Worm (Caenorhabditis elegans) whole organism, late embryonic: ENCODE data around the gene col-14.

ENCODE experiments used
- ama-1 ChIP-seq: fragments of 150-350 bp; optimal IDR thresholded peaks from 2 replicates; lab custom pipeline; 2014
- ceh-22 ChIP-seq: sonication (generic microtip); optimal IDR thresholded peaks from 2 replicates; lab custom pipeline; 2017; ENCODE audit warnings: missing biosample characterization, missing genetic modification characterization
- ceh-6 ChIP-seq: fragments of 200-800 bp; sonication (Bioruptor generic); optimal IDR thresholded peaks from 2 replicates; lab custom pipeline; 2018; ENCODE audit warnings: mild to moderate bottlenecking, missing genetic modification characterization, missing compliant biosample characterization
- dmd-4 ChIP-seq: sonication (generic microtip); optimal IDR thresholded peaks from 2 replicates; lab custom pipeline; 2016; ENCODE audit warnings: borderline replicate concordance, missing genetic modification characterization, missing compliant biosample characterization
- dve-1 ChIP-seq: sonication (generic microtip); optimal IDR thresholded peaks from 2 replicates; lab custom pipeline; 2017; ENCODE audit warnings: antibody characterized with exemption, mild to moderate bottlenecking, missing genetic modification characterization, missing compliant biosample characterization
- elt-2 ChIP-seq: sonication (generic microtip); optimal IDR thresholded peaks from 2 replicates; lab custom pipeline; 2016; ENCODE audit warnings: missing genetic modification reagents, missing genetic modification characterization, missing compliant biosample characterization
- ets-4 ChIP-seq: sonication (generic microtip); optimal IDR thresholded peaks from 2 replicates; lab custom pipeline; 2016; ENCODE audit warnings: missing genetic modification characterization, missing compliant biosample characterization
- hlh-13 ChIP-seq: fragments of 200-800 bp; sonication (Bioruptor generic); optimal IDR thresholded peaks from 2 replicates; lab custom pipeline; 2018; ENCODE audit warnings: mild to moderate bottlenecking, missing genetic modification characterization, missing compliant biosample characterization
- pag-3 ChIP-seq: sonication (generic microtip); optimal IDR thresholded peaks from 2 replicates; lab custom pipeline; 2016; ENCODE audit warnings: missing compliant biosample characterization, missing genetic modification characterization, borderline replicate concordance
- pha-4 ChIP-seq: fragments of 150-350 bp; optimal IDR thresholded peaks from 2 replicates; lab custom pipeline; 2018; ENCODE audit warnings: missing biosample characterization, missing genetic modification reagents, missing genetic modification characterization
- rnt-1 ChIP-seq: sonication (generic microtip); optimal IDR thresholded peaks from 2 replicates; lab custom pipeline; 2016; ENCODE audit warnings: missing genetic modification characterization, missing compliant biosample characterization
- tbx-2 ChIP-seq: sonication (generic microtip); optimal IDR thresholded peaks from 2 replicates; lab custom pipeline; 2016; ENCODE audit warnings: missing genetic modification characterization, missing compliant biosample characterization
- unc-3 ChIP-seq, 2 experiments: fragments of 200-800 bp in 1 of 2; sonication (Bioruptor generic) in 1 of 2; sonication (generic microtip) in 1 of 2; conservative IDR thresholded peaks in 1 of 2; optimal IDR thresholded peaks in 1 of 2; 2 replicates each; pipeline versions ENCODE4 v1.3.6 to Lab custom; 2016 to 2022; ENCODE audit warnings: missing compliant biosample characterization in 2 of 2, missing genetic modification characterization in 2 of 2, missing genetic modification reagents in 1 of 2
- unc-55 ChIP-seq: sonication (generic microtip); optimal IDR thresholded peaks from 2 replicates; lab custom pipeline; 2017; ENCODE audit warnings: missing biosample characterization, missing genetic modification reagents, missing genetic modification characterization

DNA sequence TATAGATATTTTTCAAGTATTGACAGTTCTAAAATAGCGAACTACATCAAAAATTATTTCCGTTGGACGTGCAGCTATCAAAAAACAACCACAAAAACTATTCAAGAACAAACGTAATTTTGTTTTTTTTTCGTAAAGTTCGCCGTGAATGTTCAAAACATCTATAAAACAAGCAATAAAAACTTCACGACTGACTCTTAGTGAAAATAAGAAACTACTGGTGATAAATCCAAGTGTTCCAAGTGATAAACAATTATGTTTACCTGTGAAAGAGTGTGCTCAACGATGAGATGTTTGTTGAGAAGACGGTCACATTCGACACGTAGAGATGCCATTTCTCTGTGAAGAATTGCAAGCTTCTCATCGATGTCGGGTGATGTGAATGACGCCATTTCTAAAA lies 30.4 kb upstream of the col-14 start, which contains the start of gene C50F7.6:
- no peak for TF ChIP-seq ceh-22 (tag; lab: Kevin White, UChicago)
- TF ChIP-seq ets-4 (tag; lab: Kevin White, UChicago): no peak
- no peak for TF ChIP-seq pag-3
- no peak for TF ChIP-seq pha-4 (tag; lab: Kevin White, UChicago)
- no peak for TF ChIP-seq tbx-2 (tag; lab: Kevin White, UChicago)
- no peak for TF ChIP-seq ama-1
- TF ChIP-seq dve-1 (tag; lab: Kevin White, UChicago): no peak
- TF ChIP-seq elt-2 (tag; lab: Kevin White, UChicago): no peak
- TF ChIP-seq hlh-13: no peak
- no peak for TF ChIP-seq dmd-4
- no peak for TF ChIP-seq unc-3 (GFP tag; conservative IDR thresholded peaks at IDR 0.05; lab: Robert Waterston, UW)
- TF ChIP-seq unc-3 (tag; optimal IDR thresholded peaks at IDR 0.05; lab: Kevin White, UChicago): no peak
- no peak for TF ChIP-seq rnt-1 (tag; lab: Kevin White, UChicago)
- no peak for TF ChIP-seq ceh-6 (GFP tag; lab: Kevin White, UChicago)
- no peak for TF ChIP-seq unc-55 (GFP tag; lab: Kevin White, UChicago)
